Worm (Caenorhabditis elegans): ENCODE results near the gene M57.1.

DNA sequence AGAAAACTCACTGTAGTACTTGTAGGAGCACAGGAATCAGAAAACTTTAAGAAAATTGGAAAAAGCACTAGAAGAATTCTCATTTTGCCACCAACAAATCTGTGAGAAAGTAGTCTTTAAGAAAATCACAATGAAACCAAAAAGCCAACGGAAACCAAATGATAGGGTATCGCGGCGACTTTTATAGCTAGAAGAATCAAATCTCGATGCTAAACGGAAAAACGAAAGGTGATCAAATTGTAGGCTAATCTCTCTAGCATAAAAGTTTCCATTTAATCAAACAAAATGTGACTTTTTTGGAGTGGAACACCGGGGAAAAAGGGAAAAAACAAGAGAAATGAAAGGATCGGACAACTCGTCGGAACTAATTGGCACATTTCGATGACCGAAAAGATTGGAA is 35.9 kb upstream of the M57.1 start, which contains the start of gene C09G12.17:
- TF ChIP-seq nhr-90 (tag; optimal IDR thresholded peaks at IDR 0.05) (no peak), ama-1 (optimal IDR thresholded peaks at IDR 0.05) (no peak), ama-1 (GFP tag; optimal IDR thresholded peaks at IDR 0.05) (no peak), efl-1 (GFP tag; optimal IDR thresholded peaks at IDR 0.05) (no peak), bed-1 (GFP tag; IDR thresholded peaks at IDR 0.05) (no peak), him-1 (tag; optimal IDR thresholded peaks at IDR 0.05) (no peak), pha-4 (tag; optimal IDR thresholded peaks at IDR 0.05) (no peak), hsf-1 (GFP tag; IDR thresholded peaks at IDR 0.05) (no peak)
